Worm (Caenorhabditis elegans) whole organism, L3 larva: ENCODE results near the gene acr-23.
"Not testable (repeated sequence)": the region's sequence is repeated elsewhere in the genome, so short reads cannot be mapped to it uniquely, and the experiment has no call there.

ENCODE experiments used
- ZK546.5 ChIP-seq: sonication (generic microtip); optimal IDR thresholded peaks from 2 replicates; lab custom pipeline; 2017; ENCODE audit warnings: missing biosample characterization, missing genetic modification characterization
- aly-2 ChIP-seq: fragments of 150-350 bp; optimal IDR thresholded peaks from 2 replicates; lab custom pipeline; 2014; ENCODE audit warnings: missing biosample characterization, missing genetic modification characterization
- ceh-16 ChIP-seq: sonication (generic microtip); optimal IDR thresholded peaks from 2 replicates; lab custom pipeline; 2017; ENCODE audit warnings: missing biosample characterization, missing genetic modification characterization
- ceh-28 ChIP-seq: fragments of 150-350 bp; optimal IDR thresholded peaks from 2 replicates; lab custom pipeline; 2014; ENCODE audit warnings: missing biosample characterization, missing genetic modification reagents, missing genetic modification characterization
- ceh-82 ChIP-seq: fragments of 150-350 bp; optimal IDR thresholded peaks from 2 replicates; lab custom pipeline; 2014; ENCODE audit warnings: missing biosample characterization, missing genetic modification characterization
- ceh-9 ChIP-seq: sonication (generic microtip); optimal IDR thresholded peaks from 2 replicates; lab custom pipeline; 2018; ENCODE audit warnings: missing biosample characterization, missing genetic modification characterization
- daf-12 ChIP-seq: fragments of 150-350 bp; optimal IDR thresholded peaks from 2 replicates; lab custom pipeline; 2014; ENCODE audit warnings: missing biosample characterization, missing genetic modification reagents, missing genetic modification characterization
- egl-27 ChIP-seq: sonication (generic microtip); optimal IDR thresholded peaks from 4 replicates; lab custom pipeline; 2017; ENCODE audit warnings: missing biosample characterization, missing genetic modification reagents, missing genetic modification characterization
- egl-5 ChIP-seq: fragments of 150-350 bp; optimal IDR thresholded peaks from 2 replicates; lab custom pipeline; 2017; ENCODE audit warnings: missing biosample characterization, missing genetic modification reagents, missing genetic modification characterization, inconsistent platforms
- elt-1 ChIP-seq: fragments of 150-350 bp; optimal IDR thresholded peaks from 2 replicates; lab custom pipeline; 2014; ENCODE audit warnings: missing biosample characterization, missing genetic modification characterization
- elt-3 ChIP-seq, 3 experiments: fragments of 150-350 bp in 1 of 3; sonication (generic microtip) in 2 of 3; optimal IDR thresholded peaks; 2 replicates in 2 of 3; 4 replicates in 1 of 3; lab custom pipeline; 2014 to 2017; ENCODE audit warnings: missing biosample characterization in 3 of 3, missing genetic modification characterization in 3 of 3
- eor-1 ChIP-seq, 2 experiments: fragments of 150-350 bp; optimal IDR thresholded peaks; 2 replicates each; lab custom pipeline; 2014 to 2018; ENCODE audit warnings: missing biosample characterization in 2 of 2, missing genetic modification characterization in 2 of 2
- fkh-10 ChIP-seq: sonication (generic microtip); optimal IDR thresholded peaks from 2 replicates; lab custom pipeline; 2017; ENCODE audit warnings: missing biosample characterization, missing genetic modification reagents, missing genetic modification characterization
- fkh-2 ChIP-seq: fragments of 150-350 bp; optimal IDR thresholded peaks from 2 replicates; lab custom pipeline; 2014; ENCODE audit warnings: missing biosample characterization, missing genetic modification reagents, missing genetic modification characterization
- fos-1 ChIP-seq: fragments of 150-350 bp; optimal IDR thresholded peaks from 2 replicates; lab custom pipeline; 2014; ENCODE audit warnings: missing biosample characterization, missing genetic modification characterization
- lin-15B ChIP-seq: fragments of 150-350 bp; optimal IDR thresholded peaks from 2 replicates; lab custom pipeline; 2014; ENCODE audit warnings: missing biosample characterization, missing genetic modification characterization
- mdl-1 ChIP-seq: fragments of 150-350 bp; optimal IDR thresholded peaks from 2 replicates; lab custom pipeline; 2014; ENCODE audit warnings: missing biosample characterization, missing genetic modification characterization
- mml-1 ChIP-seq: fragments of 150-350 bp; sonication (generic microtip); optimal IDR thresholded peaks from 3 replicates; lab custom pipeline; 2014; ENCODE audit warnings: missing biosample characterization, missing genetic modification characterization
- nfya-1 ChIP-seq: sonication (generic microtip); optimal IDR thresholded peaks from 2 replicates; lab custom pipeline; 2017; ENCODE audit warnings: missing genetic modification characterization, mild to moderate bottlenecking, missing compliant biosample characterization, antibody characterized with exemption, moderate library complexity; ENCODE audit not compliant: insufficient read depth
- nhr-11 ChIP-seq: fragments of 150-350 bp; optimal IDR thresholded peaks from 2 replicates; lab custom pipeline; 2014; ENCODE audit warnings: missing biosample characterization, missing genetic modification characterization
- nhr-23 ChIP-seq: fragments of 150-350 bp; optimal IDR thresholded peaks from 2 replicates; lab custom pipeline; 2014; ENCODE audit warnings: missing biosample characterization, missing genetic modification reagents, missing genetic modification characterization
- nhr-25 ChIP-seq: sonication (generic microtip); optimal IDR thresholded peaks from 2 replicates; lab custom pipeline; 2017; ENCODE audit warnings: missing biosample characterization, missing genetic modification characterization
- nhr-28 ChIP-seq: fragments of 150-350 bp; optimal IDR thresholded peaks from 2 replicates; lab custom pipeline; 2014; ENCODE audit warnings: missing biosample characterization, missing genetic modification characterization
- nhr-67 ChIP-seq: fragments of 150-350 bp; optimal IDR thresholded peaks from 2 replicates; lab custom pipeline; 2014; ENCODE audit warnings: missing biosample characterization, missing genetic modification characterization
- nhr-76 ChIP-seq: fragments of 150-350 bp; sonication (generic microtip); optimal IDR thresholded peaks from 5 replicates; lab custom pipeline; 2014; ENCODE audit warnings: missing biosample characterization, missing genetic modification characterization
- nhr-77 ChIP-seq: fragments of 150-350 bp; optimal IDR thresholded peaks from 2 replicates; lab custom pipeline; 2014; ENCODE audit warnings: missing biosample characterization, missing genetic modification characterization
- pha-4 ChIP-seq: fragments of 150-350 bp; optimal IDR thresholded peaks from 2 replicates; lab custom pipeline; 2014; ENCODE audit warnings: missing biosample characterization, missing genetic modification reagents, missing genetic modification characterization
- sea-2 ChIP-seq: fragments of 150-350 bp; sonication (generic microtip); optimal IDR thresholded peaks from 4 replicates; lab custom pipeline; 2014; ENCODE audit warnings: missing biosample characterization, missing genetic modification reagents, missing genetic modification characterization
- tbx-2 ChIP-seq: sonication (generic microtip); optimal IDR thresholded peaks from 2 replicates; lab custom pipeline; 2016; ENCODE audit warnings: mild to moderate bottlenecking, missing genetic modification characterization, missing compliant biosample characterization
- unc-62 ChIP-seq: fragments of 150-350 bp; sonication (generic microtip); optimal IDR thresholded peaks from 4 replicates; lab custom pipeline; 2014; ENCODE audit warnings: missing biosample characterization, missing genetic modification reagents, missing genetic modification characterization
- zag-1 ChIP-seq: fragments of 150-350 bp; optimal IDR thresholded peaks from 2 replicates; lab custom pipeline; 2014; ENCODE audit warnings: missing biosample characterization, missing genetic modification characterization
- ztf-4 ChIP-seq: fragments of 150-350 bp; optimal IDR thresholded peaks from 2 replicates; lab custom pipeline; 2014; ENCODE audit warnings: missing biosample characterization, missing genetic modification characterization

Gene acr-23

ce11 chrV:3631591-3631990 lies 27.8 kb downstream of the acr-23 start, which contains the start of gene F59B1.6:
TSS of gene F59B1.6 (minus strand) at chrV:3631691.
- TF ChIP-seq unc-62 (GFP tag; lab: Kevin White, UChicago) (no peak), ZK546.5 (tag; lab: Kevin White, UChicago) (no peak), egl-27 (tag; lab: Kevin White, UChicago) (no peak), sea-2 (no peak), nhr-67 (tag; lab: Kevin White, UChicago) (no peak), nhr-25 (tag; lab: Kevin White, UChicago) (no peak), lin-15B (no peak), ceh-16 (tag; lab: Kevin White, UChicago) (no peak), eor-1 (tag; optimal IDR thresholded peaks at IDR 0.05; lab: Kevin White, UChicago) (no peak), ceh-82 (tag; lab: Kevin White, UChicago) (no peak), fos-1 (tag; lab: Kevin White, UChicago) (no peak), aly-2 (no peak)

- no peak for TF ChIP-seq ceh-28 (tag; lab: Kevin White, UChicago)
- TF ChIP-seq tbx-2 (tag; lab: Kevin White, UChicago), result no peak
- TF ChIP-seq nhr-67 (tag; lab: Kevin White, UChicago), result no peak
- TF ChIP-seq ztf-4 (tag; lab: Kevin White, UChicago), result no peak
- TF ChIP-seq nhr-23 (tag; lab: Kevin White, UChicago), result no peak
- TF ChIP-seq elt-3 (tag; optimal IDR thresholded peaks at IDR 0.05; lab: Kevin White, UChicago), result no peak
These were observed 32.4 kb downstream of the acr-23 start, which contains the start of gene F59B1.4 for ce11 chrV:3626944-3627343. TSS of gene F59B1.4 (minus strand) at chrV:3627044.

DNA sequence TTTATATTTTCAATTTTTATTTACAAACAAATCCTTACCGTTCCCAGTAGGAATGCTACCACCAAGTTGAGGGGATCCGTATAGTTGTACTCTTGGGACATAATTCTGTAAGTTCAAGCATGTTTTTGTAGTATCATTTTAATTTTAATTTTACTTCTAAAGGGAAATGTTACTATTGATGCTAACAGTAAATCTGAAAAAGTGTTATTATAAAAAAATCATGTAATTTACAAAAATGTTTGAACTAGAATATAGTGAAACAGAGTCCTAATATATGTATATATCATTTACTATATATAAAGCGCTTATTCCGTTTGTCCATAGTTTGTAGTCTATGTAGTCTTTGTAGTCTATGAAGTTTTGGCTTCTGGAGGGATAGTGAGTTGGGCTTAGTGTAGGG lies 38.8 kb downstream of the acr-23 start, which contains the start of gene srx-93:
srx-93 (minus strand) TSS at position 101 of the 400 bp plus-strand sequence.
- not testable (repeated sequence) for TF ChIP-seq unc-62 (GFP tag; lab: Kevin White, UChicago); ztf-4 (tag; lab: Kevin White, UChicago); nhr-76 (tag; lab: Kevin White, UChicago)

ce11 chrV:3616844-3617243 lies 42.5 kb downstream of the acr-23 start:
- no peak for TF ChIP-seq nhr-11 (tag; lab: Kevin White, UChicago)
- no peak for TF ChIP-seq elt-3 (tag; optimal IDR thresholded peaks at IDR 0.05; lab: Kevin White, UChicago)
- TF ChIP-seq mml-1, result no peak
- no peak for TF ChIP-seq nhr-28 (tag; lab: Kevin White, UChicago)
- no peak for TF ChIP-seq lin-15B
- no peak for TF ChIP-seq nhr-67 (tag; lab: Kevin White, UChicago)
- TF ChIP-seq nfya-1, result no peak
- TF ChIP-seq elt-1 (tag; lab: Kevin White, UChicago), result no peak
- no peak for TF ChIP-seq egl-5 (tag; lab: Kevin White, UChicago)

DNA sequence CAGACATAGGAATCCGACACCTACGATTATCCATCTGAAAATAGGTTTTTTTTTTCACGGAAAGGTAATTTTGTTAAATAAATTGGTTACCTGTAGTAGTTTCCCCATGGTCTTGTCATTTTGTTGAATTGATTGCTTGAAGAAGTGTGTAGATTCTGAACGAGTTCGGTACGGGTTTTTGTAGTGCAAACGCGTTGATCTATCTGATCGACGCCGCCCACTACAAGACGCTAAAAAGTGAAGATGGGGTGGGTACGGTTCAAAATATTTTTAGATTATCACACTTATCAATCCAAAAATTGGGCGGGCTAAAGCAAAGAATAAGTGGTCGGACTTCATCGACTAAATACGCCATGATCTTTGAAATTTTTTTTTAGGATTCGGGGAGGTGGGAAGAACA lies 45.0 kb downstream of the acr-23 start, which contains the start of gene T22F3.11:
T22F3.11 (minus strand) TSS at position 157 of the 400 bp plus-strand sequence.
- TF ChIP-seq zag-1 (tag; lab: Kevin White, UChicago) (no peak), tbx-2 (tag; lab: Kevin White, UChicago) (no peak), sea-2 (no peak), daf-12 (tag; lab: Kevin White, UChicago) (no peak), nfya-1 (no peak), ceh-9 (tag; lab: Kevin White, UChicago) (no peak), egl-5 (tag; lab: Kevin White, UChicago) (no peak), fkh-10 (GFP tag; lab: Kevin White, UChicago) (no peak), eor-1 (tag; optimal IDR thresholded peaks at IDR 0.05; lab: Kevin White, UChicago) (no peak), mdl-1 (tag; lab: Kevin White, UChicago) (no peak), ceh-16 (tag; lab: Kevin White, UChicago) (no peak), pha-4 (tag; lab: Kevin White, UChicago) (no peak), elt-1 (tag; lab: Kevin White, UChicago) (no peak), mml-1 (no peak), nhr-77 (tag; lab: Kevin White, UChicago) (no peak), fkh-2 (tag; lab: Kevin White, UChicago) (no peak), ZK546.5 (tag; lab: Kevin White, UChicago) (no peak)
